Worm (Caenorhabditis elegans) whole organism, young adult: ENCODE measurements around the gene F47G3.4.

Source experiments
- F22D6.2 ChIP-seq: sonication (generic microtip); optimal IDR thresholded peaks from 2 replicates; lab custom pipeline; 2016; ENCODE audit warnings: mild to moderate bottlenecking, missing genetic modification characterization, missing compliant biosample characterization
- F49E8.2 ChIP-seq: sonication (generic microtip); optimal IDR thresholded peaks from 3 replicates; lab custom pipeline; 2017; ENCODE audit warnings: missing genetic modification characterization, mild to moderate bottlenecking, missing compliant biosample characterization, antibody characterized with exemption, moderate library complexity; ENCODE audit not compliant: insufficient read depth
- Y53F4B.3 ChIP-seq: fragments of 200-800 bp; sonication (Bioruptor generic); IDR thresholded peaks from 2 replicates; pipeline ENCODE4 v1.3.6; 2022; ENCODE audit warnings: missing genetic modification reagents, missing genetic modification characterization, missing compliant biosample characterization
- ceh-58 ChIP-seq: fragments of 200-800 bp; sonication (Bioruptor generic); IDR thresholded peaks from 2 replicates; pipeline ENCODE4 v1.3.6; 2022; ENCODE audit warnings: missing genetic modification characterization, missing compliant biosample characterization
- mel-28 ChIP-seq: sonication (generic microtip); optimal IDR thresholded peaks from 2 replicates; lab custom pipeline; 2016; ENCODE audit warnings: borderline replicate concordance, mild to moderate bottlenecking, missing genetic modification characterization, missing compliant biosample characterization
- nfya-2 ChIP-seq: fragments of 200-800 bp; sonication (Bioruptor generic); IDR thresholded peaks from 2 replicates; pipeline ENCODE4 v1.3.6; 2022; ENCODE audit warnings: missing genetic modification reagents, missing genetic modification characterization, missing compliant biosample characterization
- snpc-4 ChIP-seq, 5 experiments: fragments of 150-350 bp in 1 of 5; sonication (generic microtip) in 4 of 5; optimal IDR thresholded peaks; 2 replicates each; lab custom pipeline; 2014 to 2018; ENCODE audit warnings: missing genetic modification characterization in 5 of 5, missing biosample characterization in 3 of 5, antibody characterized with exemption in 2 of 5, mild to moderate bottlenecking in 2 of 5, missing compliant biosample characterization in 2 of 5, missing genotype in 2 of 5, moderate library complexity in 2 of 5, missing genetic modification reagents in 1 of 5

DNA sequence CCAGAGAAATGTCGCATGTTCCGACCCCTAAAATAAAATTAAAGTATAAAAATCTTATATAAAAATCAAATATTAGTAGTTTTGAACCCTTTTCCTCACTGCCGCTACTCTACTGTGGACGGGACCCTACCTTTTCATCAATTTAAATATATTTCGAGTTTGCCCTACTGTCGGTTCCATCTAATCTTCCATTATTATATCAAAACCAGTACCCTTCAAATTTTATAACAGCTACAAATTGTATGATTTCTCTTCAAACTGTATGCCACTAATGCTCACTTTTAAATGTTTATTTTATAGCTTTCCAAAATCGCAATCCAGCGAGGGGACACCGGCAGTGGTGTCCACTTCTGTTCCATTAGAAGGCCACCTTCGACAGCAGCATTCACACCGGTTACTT lies 13.6 kb downstream of the F47G3.4 start, which contains the start of gene C43H6.6:
- TF ChIP-seq F22D6.2 (tag; lab: Kevin White, UChicago) (no peak), nfya-2 (GFP tag; lab: Robert Waterston, UW) (no peak), F49E8.2 (tag; lab: Kevin White, UChicago) (no peak), snpc-4 (GFP tag; optimal IDR thresholded peaks at IDR 0.05; lab: Kevin White, UChicago) (no peak), snpc-4 (tag; optimal IDR thresholded peaks at IDR 0.05; lab: Kevin White, UChicago) (no peak), ceh-58 (GFP tag; lab: Robert Waterston, UW) (no peak), mel-28 (no peak), Y53F4B.3 (no peak)
